Fruit fly (Drosophila melanogaster): ENCODE measurements around the gene ort.

ort gene

dm6 chr3R:19641498-19642065 lies 18.0 kb upstream of the ort start (continued):
- TF ChIP-seq mld (GFP tag; IDR thresholded peaks at IDR 0.05; ENCODE audit: partially characterized antibody) (no peak), cad (GFP tag; optimal IDR thresholded peaks at IDR 0.05) (no peak), org-1 (GFP tag; optimal IDR thresholded peaks at IDR 0.05) (peak; percentile 73), Atf6 (GFP tag; IDR thresholded peaks at IDR 0.05) (peak; percentile 92), pnt (GFP tag; optimal IDR thresholded peaks at IDR 0.05) (no peak), CG11456 (GFP tag; IDR thresholded peaks at IDR 0.05) (peak; percentile 89), grn (GFP tag; optimal IDR thresholded peaks at IDR 0.05) (no peak), bab2 (GFP tag; optimal IDR thresholded peaks at IDR 0.05) (peak; percentile 83), Hr51 (GFP tag; optimal IDR thresholded peaks at IDR 0.05) (peak; percentile 35 to 94), cg (GFP tag; optimal IDR thresholded peaks at IDR 0.05) (peak; percentile 16), vnd (GFP tag; IDR thresholded peaks at IDR 0.05; ENCODE audit: partially characterized antibody) (no peak), her (GFP tag; optimal IDR thresholded peaks at IDR 0.05) (peak; percentile 31), CG17912 (GFP tag; optimal IDR thresholded peaks at IDR 0.05) (no peak), CG7928 (GFP tag; optimal IDR thresholded peaks at IDR 0.05) (peak; percentile 42), CG2889 (GFP tag; IDR thresholded peaks at IDR 0.05) (peak; percentile 74; the same call in 2 of the 3 replicates), gem (tag; optimal IDR thresholded peaks at IDR 0.05) (peak; percentile 92), amos (GFP tag; IDR thresholded peaks at IDR 0.05; ENCODE audit: partially characterized antibody) (no peak), PHDP (tag; optimal IDR thresholded peaks at IDR 0.05) (peak; percentile 96), CG9727 (GFP tag; optimal IDR thresholded peaks at IDR 0.05) (peak; percentile 85), dati (GFP tag; IDR thresholded peaks at IDR 0.05) (peak; percentile 80), CG13424 (tag; optimal IDR thresholded peaks at IDR 0.05) (peak; percentile 93), Dip3 (GFP tag; optimal IDR thresholded peaks at IDR 0.05) (peak; percentile 42), hb (GFP tag; IDR thresholded peaks at IDR 0.05; ENCODE audit: partially characterized antibody) (no peak), nmo (GFP tag; optimal IDR thresholded peaks at IDR 0.05) (peak; percentile 81), CG9817 (tag; optimal IDR thresholded peaks at IDR 0.05) (peak; percentile 80), CG1602 (GFP tag; optimal IDR thresholded peaks at IDR 0.05) (peak; percentile 55), Drgx (GFP tag; IDR thresholded peaks at IDR 0.05) (peak; percentile 91), Bdp1 (GFP tag; optimal IDR thresholded peaks at IDR 0.05) (peak; percentile 27), slp2 (GFP tag; optimal IDR thresholded peaks at IDR 0.05) (peak; percentile 30), ato (GFP tag; IDR thresholded peaks at IDR 0.05; ENCODE audit: partially characterized antibody) (no peak), CG17186 (GFP tag; optimal IDR thresholded peaks at IDR 0.05) (no peak), CG11247 (GFP tag; IDR thresholded peaks at IDR 0.05) (peak; percentile 82), H2.0 (GFP tag; IDR thresholded peaks at IDR 0.05) (peak; percentile 89), Rx (GFP tag; IDR thresholded peaks at IDR 0.05) (peak; percentile 76), h (optimal IDR thresholded peaks at IDR 0.05) (no peak), Bgb (GFP tag; IDR thresholded peaks at IDR 0.05; ENCODE audit: partially characterized antibody) (no peak), CG13123 (GFP tag; optimal IDR thresholded peaks at IDR 0.05) (peak; percentile 49), slou (GFP tag; optimal IDR thresholded peaks at IDR 0.05) (no peak), Sox102F (GFP tag; optimal IDR thresholded peaks at IDR 0.05) (peak; percentile 93), salm (tag; optimal IDR thresholded peaks at IDR 0.05) (peak; percentile 88), CG10431 (GFP tag; optimal IDR thresholded peaks at IDR 0.05) (peak; percentile 18), Aef1 (GFP tag; IDR thresholded peaks at IDR 0.05) (peak; percentile 78), CG10366 (GFP tag; IDR thresholded peaks at IDR 0.05) (peak; percentile 95), Lim3 (GFP tag; IDR thresholded peaks at IDR 0.05) (0 out of 2 replicates have a peak, but pooled peaks have one; percentile 51), stwl (tag; optimal IDR thresholded peaks at IDR 0.05) (peak; percentile 15), CG42726 (GFP tag; IDR thresholded peaks at IDR 0.05; ENCODE audit: partially characterized antibody) (no peak), chm (GFP tag; IDR thresholded peaks at IDR 0.05) (peak; percentile 91; the same call in 1 of the 2 replicates), MTF-1 (GFP tag; optimal IDR thresholded peaks at IDR 0.05; ENCODE audit: borderline replicate concordance) (peak; percentile 75), sob (GFP tag; IDR thresholded peaks at IDR 0.05) (peak; percentile 88), Hsf (GFP tag; optimal IDR thresholded peaks at IDR 0.05) (peak; percentile 73)
